Worm (Caenorhabditis elegans) whole organism, mixed stage, embryonic: ENCODE data around the gene pod-2.

Experiments used
- ceh-39 ChIP-seq: fragments of 150-350 bp; optimal IDR thresholded peaks from 2 replicates; lab custom pipeline; 2014; ENCODE audit warnings: missing biosample characterization, missing genetic modification characterization
- elt-3 ChIP-seq: fragments of 150-350 bp; optimal IDR thresholded peaks from 2 replicates; lab custom pipeline; 2014; ENCODE audit warnings: missing biosample characterization, missing genetic modification characterization
- flh-1 ChIP-seq: fragments of 200-800 bp; sonication (Bioruptor generic); optimal IDR thresholded peaks from 2 replicates; lab custom pipeline; 2018; ENCODE audit warnings: mild to moderate bottlenecking, missing genetic modification characterization, moderate library complexity, missing compliant biosample characterization
- lin-13 ChIP-seq: fragments of 150-350 bp; optimal IDR thresholded peaks from 2 replicates; lab custom pipeline; 2014; ENCODE audit warnings: missing biosample characterization, missing genetic modification characterization
- lsy-2 ChIP-seq: fragments of 150-350 bp; optimal IDR thresholded peaks from 2 replicates; lab custom pipeline; 2014; ENCODE audit warnings: missing biosample characterization, missing genetic modification characterization
- mab-5 ChIP-seq: fragments of 150-350 bp; optimal IDR thresholded peaks from 2 replicates; lab custom pipeline; 2014; ENCODE audit warnings: missing biosample characterization, missing genetic modification characterization
- nhr-12 ChIP-seq: fragments of 150-350 bp; optimal IDR thresholded peaks from 2 replicates; lab custom pipeline; 2014; ENCODE audit warnings: missing biosample characterization, missing genetic modification characterization
- nhr-28 ChIP-seq: fragments of 150-350 bp; optimal IDR thresholded peaks from 2 replicates; lab custom pipeline; 2014; ENCODE audit warnings: missing biosample characterization, missing genetic modification characterization
- pha-4 ChIP-seq: fragments of 150-350 bp; optimal IDR thresholded peaks from 2 replicates; lab custom pipeline; 2018; ENCODE audit warnings: missing biosample characterization, missing genetic modification reagents, missing genetic modification characterization

DNA sequence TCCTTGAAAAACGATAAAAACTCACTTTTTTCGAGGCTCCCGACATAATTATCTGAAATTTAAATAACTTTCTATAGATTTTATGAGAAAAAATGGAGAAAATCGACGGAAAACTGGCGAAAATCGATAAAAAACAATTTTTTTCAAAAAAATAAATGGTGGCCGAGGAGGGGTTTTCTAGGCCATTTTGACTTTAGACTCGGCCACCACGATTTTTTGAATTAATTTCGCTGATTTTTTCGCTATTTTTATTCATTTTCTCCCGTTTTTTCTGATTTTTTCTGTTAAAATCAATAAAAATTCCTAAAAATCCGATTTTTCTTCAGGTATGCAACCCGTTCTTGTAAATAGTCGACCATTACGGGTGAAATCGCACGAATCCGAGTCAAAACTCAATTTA is 13.4 kb upstream of the pod-2 start, which contains the start of the genes sut-1 and eri-3:
- TF ChIP-seq ceh-39 (tag; lab: Kevin White, UChicago) (no peak), lsy-2 (no peak), pha-4 (tag; lab: Kevin White, UChicago) (no peak), mab-5 (tag; lab: Kevin White, UChicago) (no peak), nhr-28 (tag; lab: Kevin White, UChicago) (no peak), flh-1 (GFP tag; lab: Kevin White, UChicago) (no peak), elt-3 (tag; lab: Kevin White, UChicago) (no peak), lin-13 (tag; lab: Kevin White, UChicago) (no peak), nhr-12 (tag; lab: Kevin White, UChicago) (no peak)
